Fruit fly (Drosophila melanogaster) S2 (cell line): Measurements from ENCODE around the gene Hsp110.

Experiments
- CG8478 ChIP-seq: fragments of >200 bp; optimal IDR thresholded peaks from 2 replicates; lab custom pipeline; 2018
- CTCF ChIP-seq, 2 experiments: fragments of >200 bp; optimal IDR thresholded peaks; 2 replicates each; lab custom pipeline; 2018

dm6 chr3L:14006704-14007126, 30.1 kb upstream of the Hsp110 start:
- TF ChIP-seq CG8478 (lab: Kevin White, UChicago) = no peak
- TF ChIP-seq CTCF (optimal IDR thresholded peaks at IDR 0.05; lab: Kevin White, UChicago) = no peak
